Worm (Caenorhabditis elegans) whole organism, L4/young adult: ENCODE results near the gene copb-1.

Source experiments
- W03F9.2 ChIP-seq: fragments of 150-350 bp; optimal IDR thresholded peaks from 2 replicates; lab custom pipeline; 2014; ENCODE audit warnings: missing biosample characterization, missing genetic modification characterization
- him-1 ChIP-seq: sonication (generic microtip); optimal IDR thresholded peaks from 2 replicates; lab custom pipeline; 2016; ENCODE audit warnings: missing genotype, missing genetic modification reagents, missing genetic modification characterization, missing compliant biosample characterization

ce11 chrII:3070182-3070581 lies 8.4 kb upstream of the copb-1 start:
- no peak for TF ChIP-seq W03F9.2 (tag; lab: Kevin White, UChicago)
- no peak for TF ChIP-seq him-1 (tag; lab: Kevin White, UChicago)
